Worm (Caenorhabditis elegans) whole organism, mixed stage, embryonic: ENCODE results near the gene F56C3.10.

Experiments used
- M03D4.4 ChIP-seq: sonication (generic microtip); optimal IDR thresholded peaks from 2 replicates; lab custom pipeline; 2017; ENCODE audit warnings: mild to moderate bottlenecking, missing genetic modification characterization, missing compliant biosample characterization
- bed-3 ChIP-seq: fragments of 200-800 bp; sonication (Bioruptor generic); optimal IDR thresholded peaks from 3 replicates; lab custom pipeline; 2018; ENCODE audit warnings: mild to moderate bottlenecking, missing genetic modification characterization, moderate library complexity, missing compliant biosample characterization
- blmp-1 ChIP-seq: fragments of 150-350 bp; optimal IDR thresholded peaks from 2 replicates; lab custom pipeline; 2014; ENCODE audit warnings: missing biosample characterization, missing genetic modification characterization
- ceh-39 ChIP-seq: fragments of 150-350 bp; optimal IDR thresholded peaks from 2 replicates; lab custom pipeline; 2014; ENCODE audit warnings: missing biosample characterization, missing genetic modification characterization
- ceh-43 ChIP-seq: fragments of 200-800 bp; sonication (Bioruptor generic); optimal IDR thresholded peaks from 2 replicates; lab custom pipeline; 2018; ENCODE audit warnings: mild to moderate bottlenecking, missing genetic modification characterization, moderate library complexity, missing compliant biosample characterization
- ceh-83 ChIP-seq: fragments of 200-800 bp; sonication (Bioruptor generic); optimal IDR thresholded peaks from 2 replicates; lab custom pipeline; 2018; ENCODE audit warnings: mild to moderate bottlenecking, missing genetic modification characterization, missing compliant biosample characterization
- ces-1 ChIP-seq: fragments of 150-350 bp; optimal IDR thresholded peaks from 2 replicates; lab custom pipeline; 2014; ENCODE audit warnings: missing biosample characterization, missing genetic modification reagents, missing genetic modification characterization
- cnd-1 ChIP-seq: fragments of 200-800 bp; sonication (Bioruptor generic); optimal IDR thresholded peaks from 2 replicates; lab custom pipeline; 2018; ENCODE audit warnings: mild to moderate bottlenecking, missing genetic modification characterization, missing compliant biosample characterization
- drap-1 ChIP-seq: fragments of 200-800 bp; sonication (Bioruptor generic); optimal IDR thresholded peaks from 3 replicates; lab custom pipeline; 2018; ENCODE audit warnings: mild to moderate bottlenecking, missing genetic modification characterization, missing compliant biosample characterization
- elt-1 ChIP-seq: sonication (generic microtip); optimal IDR thresholded peaks from 2 replicates; lab custom pipeline; 2017; ENCODE audit warnings: missing genetic modification characterization, mild to moderate bottlenecking, missing compliant biosample characterization, antibody characterized with exemption, moderate library complexity, borderline replicate concordance; ENCODE audit not compliant: insufficient read depth
- elt-3 ChIP-seq: fragments of 150-350 bp; optimal IDR thresholded peaks from 2 replicates; lab custom pipeline; 2014; ENCODE audit warnings: missing biosample characterization, missing genetic modification characterization
- flh-1 ChIP-seq: fragments of 200-800 bp; sonication (Bioruptor generic); optimal IDR thresholded peaks from 2 replicates; lab custom pipeline; 2018; ENCODE audit warnings: mild to moderate bottlenecking, missing genetic modification characterization, moderate library complexity, missing compliant biosample characterization
- ham-2 ChIP-seq: fragments of 200-800 bp; sonication (Bioruptor generic); optimal IDR thresholded peaks from 2 replicates; lab custom pipeline; 2018; ENCODE audit warnings: mild to moderate bottlenecking, missing genetic modification characterization, missing compliant biosample characterization
- hlh-1 ChIP-seq: fragments of 150-350 bp; optimal IDR thresholded peaks from 2 replicates; lab custom pipeline; 2014; ENCODE audit warnings: missing biosample characterization, missing genetic modification reagents, missing genetic modification characterization
- lin-13 ChIP-seq: fragments of 150-350 bp; optimal IDR thresholded peaks from 2 replicates; lab custom pipeline; 2014; ENCODE audit warnings: missing biosample characterization, missing genetic modification characterization
- lin-32 ChIP-seq: fragments of 200-800 bp; sonication (Bioruptor generic); optimal IDR thresholded peaks from 2 replicates; lab custom pipeline; 2018; ENCODE audit warnings: mild to moderate bottlenecking, missing genetic modification characterization, missing compliant biosample characterization
- lsy-2 ChIP-seq: fragments of 150-350 bp; optimal IDR thresholded peaks from 2 replicates; lab custom pipeline; 2014; ENCODE audit warnings: missing biosample characterization, missing genetic modification characterization
- mab-5 ChIP-seq: fragments of 150-350 bp; optimal IDR thresholded peaks from 2 replicates; lab custom pipeline; 2014; ENCODE audit warnings: missing biosample characterization, missing genetic modification characterization
- mep-1 ChIP-seq: fragments of 150-350 bp; optimal IDR thresholded peaks from 2 replicates; lab custom pipeline; 2017; ENCODE audit warnings: missing biosample characterization, missing genetic modification reagents, missing genetic modification characterization, inconsistent platforms
- mls-2 ChIP-seq: sonication (generic microtip); optimal IDR thresholded peaks from 2 replicates; lab custom pipeline; 2016; ENCODE audit warnings: mild to moderate bottlenecking, missing genetic modification characterization, moderate library complexity, missing compliant biosample characterization
- nhr-12 ChIP-seq: fragments of 150-350 bp; optimal IDR thresholded peaks from 2 replicates; lab custom pipeline; 2014; ENCODE audit warnings: missing biosample characterization, missing genetic modification characterization
- nhr-2 ChIP-seq: fragments of 150-350 bp; optimal IDR thresholded peaks from 2 replicates; lab custom pipeline; 2014; ENCODE audit warnings: missing biosample characterization, missing genetic modification characterization
- nhr-237 ChIP-seq: fragments of 150-350 bp; optimal IDR thresholded peaks from 2 replicates; lab custom pipeline; 2014; ENCODE audit warnings: missing biosample characterization, missing genetic modification characterization
- nhr-28 ChIP-seq: fragments of 150-350 bp; optimal IDR thresholded peaks from 2 replicates; lab custom pipeline; 2014; ENCODE audit warnings: missing biosample characterization, missing genetic modification characterization
- nhr-76 ChIP-seq: sonication (generic microtip); optimal IDR thresholded peaks from 2 replicates; lab custom pipeline; 2017; ENCODE audit warnings: missing biosample characterization, missing genetic modification characterization
- pha-4 ChIP-seq: fragments of 150-350 bp; optimal IDR thresholded peaks from 2 replicates; lab custom pipeline; 2018; ENCODE audit warnings: missing biosample characterization, missing genetic modification reagents, missing genetic modification characterization
- sem-2 ChIP-seq: fragments of 200-800 bp; sonication (Bioruptor generic); optimal IDR thresholded peaks from 2 replicates; lab custom pipeline; 2018; ENCODE audit warnings: mild to moderate bottlenecking, missing genetic modification characterization, missing compliant biosample characterization
- snpc-4 ChIP-seq: fragments of 150-350 bp; optimal IDR thresholded peaks from 2 replicates; lab custom pipeline; 2014; ENCODE audit warnings: missing biosample characterization, missing genetic modification characterization
- sptf-1 ChIP-seq: sonication (generic microtip); optimal IDR thresholded peaks from 2 replicates; lab custom pipeline; 2017; ENCODE audit warnings: mild to moderate bottlenecking, missing genetic modification characterization, moderate library complexity, missing compliant biosample characterization
- unc-120 ChIP-seq: sonication (generic microtip); optimal IDR thresholded peaks from 2 replicates; lab custom pipeline; 2017; ENCODE audit warnings: missing genetic modification characterization, missing compliant biosample characterization; ENCODE audit not compliant: poor library complexity, severe bottlenecking
- unc-39 ChIP-seq: fragments of 150-350 bp; optimal IDR thresholded peaks from 2 replicates; lab custom pipeline; 2014; ENCODE audit warnings: missing biosample characterization, missing genetic modification characterization
- unc-62 ChIP-seq: fragments of 150-350 bp; optimal IDR thresholded peaks from 2 replicates; lab custom pipeline; 2014; ENCODE audit warnings: missing biosample characterization, missing genetic modification reagents, missing genetic modification characterization
- zip-8 ChIP-seq: fragments of 150-350 bp; optimal IDR thresholded peaks from 2 replicates; lab custom pipeline; 2014; ENCODE audit warnings: missing biosample characterization, missing genetic modification characterization
- ztf-11 ChIP-seq: fragments of 150-350 bp; optimal IDR thresholded peaks from 2 replicates; lab custom pipeline; 2014; ENCODE audit warnings: missing biosample characterization, missing genetic modification characterization

The F56C3.10 gene

ce11 chrX:1358295-1358694, 23.2 kb downstream of the F56C3.10 start, which contains the start of gene F56C3.3:
F56C3.3 (minus strand) TSS chrX:1358395.
- TF ChIP-seq blmp-1 (tag; lab: Kevin White, UChicago) (no peak), drap-1 (GFP tag; lab: Kevin White, UChicago) (no peak), sem-2 (GFP tag; lab: Kevin White, UChicago) (no peak), ceh-43 (GFP tag; lab: Kevin White, UChicago) (no peak)

- TF ChIP-seq drap-1 (GFP tag; lab: Kevin White, UChicago) = peak; percentile 85
- TF ChIP-seq nhr-237 (tag; lab: Kevin White, UChicago) = peak; percentile 98
- no peak for TF ChIP-seq ceh-83 (GFP tag; lab: Kevin White, UChicago)
- no peak for TF ChIP-seq elt-1 (tag; lab: Kevin White, UChicago)
- TF ChIP-seq unc-120 (tag; lab: Kevin White, UChicago) = peak; percentile 51
- peak; percentile 50 for TF ChIP-seq nhr-76 (tag; lab: Kevin White, UChicago)
- TF ChIP-seq cnd-1 = peak; percentile 67
- peak; percentile 74 for TF ChIP-seq sptf-1 (tag; lab: Kevin White, UChicago)
- no peak for TF ChIP-seq nhr-28 (tag; lab: Kevin White, UChicago)
- peak; percentile 88 for TF ChIP-seq mep-1 (tag; lab: Kevin White, UChicago)
- TF ChIP-seq nhr-12 (tag; lab: Kevin White, UChicago) = peak; percentile 73
- TF ChIP-seq ztf-11 (tag; lab: Kevin White, UChicago) = peak; percentile 68
- TF ChIP-seq ceh-39 (tag; lab: Kevin White, UChicago) = peak; percentile 77
- TF ChIP-seq nhr-2 = peak; percentile 27
- TF ChIP-seq ham-2 (GFP tag; lab: Kevin White, UChicago) = no peak
- TF ChIP-seq sem-2 (GFP tag; lab: Kevin White, UChicago) = no peak
- TF ChIP-seq snpc-4 (tag; lab: Kevin White, UChicago) = no peak
- TF ChIP-seq lin-32 (GFP tag; lab: Kevin White, UChicago) = no peak
- peak; percentile 93 for TF ChIP-seq ces-1 (GFP tag; lab: Kevin White, UChicago)
- TF ChIP-seq mab-5 (tag; lab: Kevin White, UChicago) = peak; percentile 44
- peak; percentile 65 for TF ChIP-seq elt-3 (tag; lab: Kevin White, UChicago)
- TF ChIP-seq zip-8 (tag; lab: Kevin White, UChicago) = no peak
- TF ChIP-seq blmp-1 (tag; lab: Kevin White, UChicago) = no peak
- TF ChIP-seq lin-13 (tag; lab: Kevin White, UChicago) = peak; percentile 79
- peak; percentile 83 for TF ChIP-seq pha-4 (tag; lab: Kevin White, UChicago)
- TF ChIP-seq unc-62 (GFP tag; lab: Kevin White, UChicago) = peak; percentile 67
- TF ChIP-seq flh-1 (GFP tag; lab: Kevin White, UChicago) = no peak
- TF ChIP-seq lsy-2 = peak; percentile 76
- no peak for TF ChIP-seq mls-2 (tag; lab: Kevin White, UChicago)
- TF ChIP-seq hlh-1 = peak; percentile 48
- TF ChIP-seq, all 35 proteins: peak for 19
Observed at ce11 chrX:1344818-1345217, 36.6 kb downstream of the F56C3.10 start.

- TF ChIP-seq mab-5 (tag; lab: Kevin White, UChicago) = no peak
- TF ChIP-seq cnd-1 = no peak
- no peak for TF ChIP-seq unc-62 (GFP tag; lab: Kevin White, UChicago)
- no peak for TF ChIP-seq elt-1 (tag; lab: Kevin White, UChicago)
Observed at ce11 chrX:1344321-1344720, 37.1 kb downstream of the F56C3.10 start, which contains the start of gene ins-39. ins-39 (minus strand) TSS chrX:1344421.

ce11 chrX:1338906-1339673, 42.4 kb downstream of the F56C3.10 start:
- TF ChIP-seq bed-3 (no peak), M03D4.4 (tag; lab: Kevin White, UChicago) (no peak), lin-32 (GFP tag; lab: Kevin White, UChicago) (no peak), snpc-4 (tag; lab: Kevin White, UChicago) (no peak), mep-1 (tag; lab: Kevin White, UChicago) (no peak), elt-3 (tag; lab: Kevin White, UChicago) (no peak), zip-8 (tag; lab: Kevin White, UChicago) (no peak), blmp-1 (tag; lab: Kevin White, UChicago) (no peak), nhr-12 (tag; lab: Kevin White, UChicago) (no peak), unc-120 (tag; lab: Kevin White, UChicago) (no peak), nhr-2 (no peak), hlh-1 (no peak), unc-39 (no peak), cnd-1 (no peak), sem-2 (GFP tag; lab: Kevin White, UChicago) (no peak), ceh-39 (tag; lab: Kevin White, UChicago) (no peak), ces-1 (GFP tag; lab: Kevin White, UChicago) (no peak), flh-1 (GFP tag; lab: Kevin White, UChicago) (no peak)
